Fruit fly (Drosophila melanogaster): Measurements from ENCODE around the gene CG3225.

CG3225 gene

dm6 chr2L:4806109-4806508 is 11.9 kb downstream of the CG3225 start (continued):
- no peak for TF ChIP-seq CG18764 (GFP tag; optimal IDR thresholded peaks at IDR 0.05)
- peak; percentile 13 for TF ChIP-seq CG2712 (tag; optimal IDR thresholded peaks at IDR 0.05)
- TF ChIP-seq Hr51 (GFP tag; optimal IDR thresholded peaks at IDR 0.05) = peak in 1 of 2 experiments; percentile 62
- no peak for TF ChIP-seq hkb (optimal IDR thresholded peaks at IDR 0.05)
- TF ChIP-seq hkb (GFP tag; IDR thresholded peaks at IDR 0.05) = peak; percentile 75
- TF ChIP-seq her (GFP tag; optimal IDR thresholded peaks at IDR 0.05) = no peak
- TF ChIP-seq gem (tag; optimal IDR thresholded peaks at IDR 0.05) = peak; percentile 20
- no peak for TF ChIP-seq gsb (GFP tag; IDR thresholded peaks at IDR 0.05)
- TF ChIP-seq CoRest (tag; optimal IDR thresholded peaks at IDR 0.05) = peak; percentile 26
- peak; percentile 12; the same call in 1 of the 2 replicates for TF ChIP-seq E2f2 (GFP tag; IDR thresholded peaks at IDR 0.05)
- no peak for TF ChIP-seq vfl (GFP tag; optimal IDR thresholded peaks at IDR 0.05)
- no peak for TF ChIP-seq CG16813 (GFP tag; IDR thresholded peaks at IDR 0.05; ENCODE audit: partially characterized antibody)
- 0 out of 2 replicates have a peak, but pooled peaks have one; percentile 27 for TF ChIP-seq Awh (GFP tag; IDR thresholded peaks at IDR 0.05)
- no peak for TF ChIP-seq CG3995 (GFP tag; optimal IDR thresholded peaks at IDR 0.05)
- TF ChIP-seq dm (GFP tag; optimal IDR thresholded peaks at IDR 0.05) = no peak
- TF ChIP-seq CG1603 (tag; optimal IDR thresholded peaks at IDR 0.05) = no peak
- TF ChIP-seq ham (GFP tag; IDR thresholded peaks at IDR 0.05) = no peak
- no peak for TF ChIP-seq CG8924 (tag; optimal IDR thresholded peaks at IDR 0.05)
- peak; percentile 43; the same call in 1 of the 3 replicates for TF ChIP-seq CG11695 (GFP tag; IDR thresholded peaks at IDR 0.05)
- TF ChIP-seq CG15696 (tag; optimal IDR thresholded peaks at IDR 0.05) = no peak
- TF ChIP-seq Xrp1 (GFP tag; IDR thresholded peaks at IDR 0.05) = no peak; the same call in 1 of the 2 replicates
- TF ChIP-seq CG13424 (tag; optimal IDR thresholded peaks at IDR 0.05) = peak; percentile 9
- TF ChIP-seq lmd (GFP tag; IDR thresholded peaks at IDR 0.05) = peak; percentile 40; the same call in 1 of the 2 replicates
- no peak for TF ChIP-seq BtbVII (GFP tag; optimal IDR thresholded peaks at IDR 0.05)
- TF ChIP-seq row (GFP tag; IDR thresholded peaks at IDR 0.05) = peak; percentile 45; the same call in 2 of the 3 replicates
- TF ChIP-seq CG17361 (GFP tag; IDR thresholded peaks at IDR 0.05) = no peak
- peak; percentile 37; the same call in 1 of the 2 replicates for TF ChIP-seq Oaz (GFP tag; IDR thresholded peaks at IDR 0.05)
- TF ChIP-seq YL-1 (GFP tag; optimal IDR thresholded peaks at IDR 0.05) = no peak
- TF ChIP-seq CG11723 (GFP tag; optimal IDR thresholded peaks at IDR 0.05) = no peak
- TF ChIP-seq salm (tag; optimal IDR thresholded peaks at IDR 0.05) = no peak
- peak; percentile 15; the same call in 1 of the 2 replicates for TF ChIP-seq slbo (GFP tag; IDR thresholded peaks at IDR 0.05)
- no peak for TF ChIP-seq CG11456 (GFP tag; IDR thresholded peaks at IDR 0.05)
- no peak for TF ChIP-seq Kr (GFP tag; optimal IDR thresholded peaks at IDR 0.05)
- no peak for TF ChIP-seq CG17802 (tag; optimal IDR thresholded peaks at IDR 0.05)
- TF ChIP-seq pho (GFP tag; optimal IDR thresholded peaks at IDR 0.05) = no peak
- TF ChIP-seq CG2116 (GFP tag; optimal IDR thresholded peaks at IDR 0.05) = no peak
- no peak for TF ChIP-seq Pdp1 (GFP tag; optimal IDR thresholded peaks at IDR 0.05)
- 0 out of 2 replicates have a peak, but pooled peaks have one; percentile 27 for TF ChIP-seq seq (GFP tag; IDR thresholded peaks at IDR 0.05)
- TF ChIP-seq Ptx1 (GFP tag; IDR thresholded peaks at IDR 0.05) = peak; percentile 64
- TF ChIP-seq dmrt99B (tag; optimal IDR thresholded peaks at IDR 0.05) = peak; percentile 52
- TF ChIP-seq Hr39 (optimal IDR thresholded peaks at IDR 0.05) = no peak
- TF ChIP-seq fd3F (GFP tag; optimal IDR thresholded peaks at IDR 0.05) = peak; percentile 20
- peak; percentile 53 for TF ChIP-seq unpg (GFP tag; optimal IDR thresholded peaks at IDR 0.05)
- peak; percentile 44 for TF ChIP-seq CG7839 (tag; optimal IDR thresholded peaks at IDR 0.05)
- no peak for TF ChIP-seq CG8089 (GFP tag; optimal IDR thresholded peaks at IDR 0.05)
- TF ChIP-seq Aef1 (GFP tag; IDR thresholded peaks at IDR 0.05) = peak; percentile 42; the same call in 1 of the 3 replicates
- TF ChIP-seq Xbp1 (GFP tag; optimal IDR thresholded peaks at IDR 0.05) = peak; percentile 15
- peak; percentile 20; the same call in 1 of the 2 replicates for TF ChIP-seq CG14014 (GFP tag; IDR thresholded peaks at IDR 0.05)
- no peak for TF ChIP-seq CG3726 (GFP tag; IDR thresholded peaks at IDR 0.05)
- TF ChIP-seq Hr78 (GFP tag; optimal IDR thresholded peaks at IDR 0.05) = no peak
- peak; percentile 32 for TF ChIP-seq NfI (GFP tag; optimal IDR thresholded peaks at IDR 0.05)

Measured in whole organism, embryonic.